Worm (Caenorhabditis elegans): Measurements from ENCODE around the gene ztf-13.

DNA sequence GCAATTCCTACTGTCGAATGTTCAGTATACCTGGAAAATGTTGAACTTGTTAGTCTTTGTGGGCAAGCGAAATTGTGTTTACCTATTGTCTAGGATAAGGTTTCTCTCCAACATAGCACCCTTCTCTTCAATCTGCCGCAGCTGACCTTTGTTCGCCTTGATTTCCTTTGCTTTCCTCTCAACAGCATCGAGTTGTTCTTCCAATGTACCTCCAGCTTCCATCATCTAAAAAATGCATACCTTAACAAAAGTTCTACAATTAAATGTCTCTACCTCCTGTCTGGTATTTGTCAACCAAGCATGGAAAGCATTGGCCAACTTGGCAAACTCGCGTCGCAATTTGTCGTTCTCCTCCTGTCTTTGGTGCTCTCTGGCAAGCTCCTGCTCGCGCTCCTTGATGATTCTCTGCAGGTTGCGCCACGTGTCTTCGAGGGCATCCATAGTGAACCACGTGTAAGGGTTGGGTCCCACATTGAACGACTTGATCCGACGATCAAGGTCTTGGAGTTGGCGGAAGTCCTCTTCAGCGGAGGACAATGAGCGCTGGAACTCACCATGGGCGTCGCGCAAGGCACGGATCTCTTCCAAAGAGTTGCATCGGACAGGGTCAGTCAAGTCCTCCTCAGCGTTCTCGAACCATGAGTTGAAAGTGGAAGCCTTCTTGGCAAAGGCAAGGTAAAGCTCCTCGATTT is 16.8 kb upstream of the ztf-13 start:
- no peak for TF ChIP-seq zag-1 (tag; optimal IDR thresholded peaks at IDR 0.05)
- no peak for TF ChIP-seq tlp-1 (tag; optimal IDR thresholded peaks at IDR 0.05)
- no peak for TF ChIP-seq pag-3 (tag; optimal IDR thresholded peaks at IDR 0.05; ENCODE audit: borderline replicate concordance, insufficient read depth)
- TF ChIP-seq aly-2 (tag; optimal IDR thresholded peaks at IDR 0.05), result no peak
- no peak for TF ChIP-seq nhr-77 (tag; optimal IDR thresholded peaks at IDR 0.05)
- TF ChIP-seq skn-1 (tag; optimal IDR thresholded peaks at IDR 0.05), result no peak
- no peak for TF ChIP-seq nhr-11 (tag; optimal IDR thresholded peaks at IDR 0.05)
- TF ChIP-seq mdl-1 (tag; optimal IDR thresholded peaks at IDR 0.05), result no peak
